Worm (Caenorhabditis elegans) whole organism, young adult: ENCODE measurements around the gene cdk-1.

Experiments used
- B0336.3 ChIP-seq: fragments of 200-800 bp; sonication (Bioruptor generic); IDR thresholded peaks from 2 replicates; pipeline ENCODE4 v1.3.6; 2022; ENCODE audit warnings: missing genetic modification characterization, missing compliant biosample characterization
- D2030.7 ChIP-seq: fragments of 200-800 bp; sonication (Bioruptor generic); IDR thresholded peaks from 2 replicates; pipeline ENCODE4 v1.3.6; 2022; ENCODE audit warnings: missing genetic modification reagents, missing genetic modification characterization, missing compliant biosample characterization
- F22D6.2 ChIP-seq: sonication (generic microtip); optimal IDR thresholded peaks from 2 replicates; lab custom pipeline; 2016; ENCODE audit warnings: mild to moderate bottlenecking, missing genetic modification characterization, missing compliant biosample characterization
- F37B4.10 ChIP-seq: fragments of 200-800 bp; sonication (Bioruptor generic); IDR thresholded peaks from 2 replicates; pipeline ENCODE4 v1.3.6; 2022; ENCODE audit warnings: missing genetic modification characterization, missing compliant biosample characterization
- F52B5.7 ChIP-seq: sonication (generic microtip); optimal IDR thresholded peaks from 2 replicates; lab custom pipeline; 2016; ENCODE audit warnings: mild to moderate bottlenecking, missing genetic modification characterization, missing compliant biosample characterization
- K11D2.4 ChIP-seq: fragments of 200-800 bp; sonication (Bioruptor generic); IDR thresholded peaks from 2 replicates; pipeline ENCODE4 v1.3.6; 2022; ENCODE audit warnings: missing genetic modification reagents, missing genetic modification characterization, missing compliant biosample characterization
- T26A5.8 ChIP-seq: sonication (generic microtip); optimal IDR thresholded peaks from 2 replicates; lab custom pipeline; 2016; ENCODE audit warnings: missing genetic modification characterization, missing compliant biosample characterization
- Y53G8AR.9 ChIP-seq: fragments of 200-800 bp; sonication (Bioruptor generic); conservative IDR thresholded peaks from 2 replicates; pipeline ENCODE4 v1.3.6; 2022; ENCODE audit warnings: missing genetic modification reagents, missing genetic modification characterization, missing compliant biosample characterization
- Y56A3A.18 ChIP-seq: fragments of 200-800 bp; sonication (Bioruptor generic); IDR thresholded peaks from 2 replicates; pipeline ENCODE4 v1.3.6; 2022; ENCODE audit warnings: missing genetic modification reagents, missing genetic modification characterization, missing compliant biosample characterization
- attf-6 ChIP-seq: fragments of 200-800 bp; sonication (Bioruptor generic); IDR thresholded peaks from 2 replicates; pipeline ENCODE4 v1.3.6; 2022; ENCODE audit warnings: missing genetic modification reagents, missing genetic modification characterization, missing compliant biosample characterization
- bed-1 ChIP-seq: fragments of 200-800 bp; sonication (Bioruptor generic); IDR thresholded peaks from 2 replicates; pipeline ENCODE4 v1.3.6; 2022; ENCODE audit warnings: missing genetic modification reagents, missing genetic modification characterization, missing compliant biosample characterization
- bed-2 ChIP-seq: fragments of 200-800 bp; sonication (Bioruptor generic); IDR thresholded peaks from 2 replicates; pipeline ENCODE4 v1.3.6; 2022; ENCODE audit warnings: missing genetic modification reagents, missing genetic modification characterization, missing compliant biosample characterization
- ccch-3 ChIP-seq: fragments of 200-800 bp; sonication (Bioruptor generic); optimal IDR thresholded peaks from 2 replicates; lab custom pipeline; 2018; ENCODE audit warnings: mild to moderate bottlenecking, missing genetic modification characterization, missing compliant biosample characterization
- cebp-1 ChIP-seq, 2 experiments: fragments of 200-800 bp in 1 of 2; sonication (Bioruptor generic) in 1 of 2; sonication (generic microtip) in 1 of 2; IDR thresholded peaks in 1 of 2; optimal IDR thresholded peaks in 1 of 2; 2 replicates each; pipeline versions ENCODE4 v1.3.6 to Lab custom; 2017 to 2022; ENCODE audit warnings: missing compliant biosample characterization in 2 of 2, missing genetic modification characterization in 2 of 2, mild to moderate bottlenecking in 1 of 2, missing genetic modification reagents in 1 of 2, moderate library complexity in 1 of 2
- cebp-2 ChIP-seq: fragments of 200-800 bp; sonication (Bioruptor generic); IDR thresholded peaks from 2 replicates; pipeline ENCODE4 v1.3.6; 2022; ENCODE audit warnings: missing genetic modification characterization, missing compliant biosample characterization
- ceh-100 ChIP-seq: fragments of 200-800 bp; sonication (Bioruptor generic); IDR thresholded peaks from 2 replicates; pipeline ENCODE4 v1.3.6; 2022; ENCODE audit warnings: missing genetic modification reagents, missing genetic modification characterization, missing compliant biosample characterization
- chd-7 ChIP-seq: sonication (generic microtip); optimal IDR thresholded peaks from 2 replicates; lab custom pipeline; 2016; ENCODE audit warnings: mild to moderate bottlenecking, missing genetic modification characterization, moderate library complexity, missing compliant biosample characterization
- dpff-1 ChIP-seq: sonication (generic microtip); optimal IDR thresholded peaks from 2 replicates; lab custom pipeline; 2017; ENCODE audit warnings: mild to moderate bottlenecking, missing genetic modification characterization, missing compliant biosample characterization
- egl-18 ChIP-seq: fragments of 200-800 bp; sonication (Bioruptor generic); IDR thresholded peaks from 2 replicates; pipeline ENCODE4 v1.3.6; 2022; ENCODE audit warnings: missing genetic modification reagents, missing genetic modification characterization, missing compliant biosample characterization
- ekl-4 ChIP-seq: fragments of 200-800 bp; sonication (Bioruptor generic); IDR thresholded peaks from 2 replicates; pipeline ENCODE4 v1.3.6; 2022; ENCODE audit warnings: missing genetic modification reagents, missing genetic modification characterization, missing compliant biosample characterization
- hmg-1.2 ChIP-seq: fragments of 200-800 bp; sonication (Bioruptor generic); IDR thresholded peaks from 2 replicates; pipeline ENCODE4 v1.3.6; 2022; ENCODE audit warnings: missing genetic modification reagents, missing genetic modification characterization, missing compliant biosample characterization
- let-526 ChIP-seq: fragments of 200-800 bp; sonication (Bioruptor generic); IDR thresholded peaks from 2 replicates; pipeline ENCODE4 v1.3.6; 2022; ENCODE audit warnings: missing genetic modification reagents, missing genetic modification characterization, missing compliant biosample characterization
- let-607 ChIP-seq, 2 experiments: fragments of 200-800 bp in 1 of 2; sonication (Bioruptor generic) in 1 of 2; sonication (generic microtip) in 1 of 2; optimal IDR thresholded peaks; 2 replicates each; lab custom pipeline; 2016 to 2018; ENCODE audit warnings: mild to moderate bottlenecking in 2 of 2, missing compliant biosample characterization in 2 of 2, missing genetic modification characterization in 2 of 2, moderate library complexity in 2 of 2, missing genotype in 1 of 2
- lin-26 ChIP-seq: fragments of 200-800 bp; sonication (Bioruptor generic); IDR thresholded peaks from 2 replicates; pipeline ENCODE4 v1.3.6; 2022; ENCODE audit warnings: missing genetic modification reagents, missing genetic modification characterization, missing compliant biosample characterization
- lin-35 ChIP-seq, 3 experiments: fragments of 150-350 bp in 2 of 3; sonication (generic microtip) in 1 of 3; optimal IDR thresholded peaks; 2 replicates each; lab custom pipeline; 2014 to 2018; ENCODE audit warnings: missing biosample characterization in 3 of 3, missing genetic modification characterization in 3 of 3, missing genetic modification reagents in 3 of 3
- lir-1 ChIP-seq: fragments of 200-800 bp; sonication (Bioruptor generic); conservative IDR thresholded peaks from 2 replicates; pipeline ENCODE4 v1.3.6; 2022; ENCODE audit warnings: missing genetic modification reagents, missing genetic modification characterization, missing compliant biosample characterization
- madf-3 ChIP-seq: fragments of 200-800 bp; sonication (Bioruptor generic); IDR thresholded peaks from 2 replicates; pipeline ENCODE4 v1.3.6; 2022; ENCODE audit warnings: missing genetic modification reagents, missing genetic modification characterization, missing compliant biosample characterization
- nfya-2 ChIP-seq: fragments of 200-800 bp; sonication (Bioruptor generic); IDR thresholded peaks from 2 replicates; pipeline ENCODE4 v1.3.6; 2022; ENCODE audit warnings: missing genetic modification reagents, missing genetic modification characterization, missing compliant biosample characterization
- nfyb-1 ChIP-seq: fragments of 200-800 bp; sonication (Bioruptor generic); IDR thresholded peaks from 2 replicates; pipeline ENCODE4 v1.3.6; 2022; ENCODE audit warnings: missing genetic modification reagents, missing genetic modification characterization, missing compliant biosample characterization
- nhr-90 ChIP-seq: sonication (generic microtip); optimal IDR thresholded peaks from 2 replicates; lab custom pipeline; 2016; ENCODE audit warnings: missing genotype, mild to moderate bottlenecking, missing genetic modification characterization, missing compliant biosample characterization
- pha-4 ChIP-seq: fragments of 150-350 bp; sonication (generic microtip); optimal IDR thresholded peaks from 2 replicates; lab custom pipeline; 2014; ENCODE audit warnings: missing biosample characterization, missing genetic modification reagents, missing genetic modification characterization
- rpc-1 ChIP-seq, 2 experiments: fragments of 150-350 bp in 1 of 2; sonication (generic microtip) in 1 of 2; optimal IDR thresholded peaks; 2 replicates each; lab custom pipeline; 2014 to 2018; ENCODE audit warnings: missing biosample characterization in 1 of 2, missing genetic modification characterization in 1 of 2, missing genetic modification reagents in 1 of 2, missing genotype in 1 of 2
- sdz-38 ChIP-seq: sonication (generic microtip); optimal IDR thresholded peaks from 2 replicates; lab custom pipeline; 2016; ENCODE audit warnings: missing genotype, missing genetic modification characterization, missing compliant biosample characterization
- sea-2 ChIP-seq: fragments of 200-800 bp; sonication (Bioruptor generic); IDR thresholded peaks from 2 replicates; pipeline ENCODE4 v1.3.6; 2022; ENCODE audit warnings: missing genetic modification characterization, missing compliant biosample characterization
- snpc-3.4 ChIP-seq: sonication (generic microtip); optimal IDR thresholded peaks from 2 replicates; lab custom pipeline; 2017; ENCODE audit warnings: missing genetic modification characterization, mild to moderate bottlenecking, missing compliant biosample characterization, antibody characterized with exemption, moderate library complexity, missing genotype, missing genetic modification reagents
- snpc-4 ChIP-seq, 5 experiments: fragments of 150-350 bp in 1 of 5; sonication (generic microtip) in 4 of 5; optimal IDR thresholded peaks; 2 replicates each; lab custom pipeline; 2014 to 2018; ENCODE audit warnings: missing genetic modification characterization in 5 of 5, missing biosample characterization in 3 of 5, antibody characterized with exemption in 2 of 5, mild to moderate bottlenecking in 2 of 5, missing compliant biosample characterization in 2 of 5, missing genotype in 2 of 5, moderate library complexity in 2 of 5, missing genetic modification reagents in 1 of 5
- zim-3 ChIP-seq: sonication (generic microtip); optimal IDR thresholded peaks from 2 replicates; lab custom pipeline; 2017; ENCODE audit warnings: mild to moderate bottlenecking, missing genetic modification characterization, moderate library complexity, missing compliant biosample characterization
- ztf-26 ChIP-seq: sonication (generic microtip); optimal IDR thresholded peaks from 2 replicates; lab custom pipeline; 2017; ENCODE audit warnings: missing genetic modification characterization, missing compliant biosample characterization
- ztf-6 ChIP-seq: fragments of 200-800 bp; sonication (Bioruptor generic); IDR thresholded peaks from 2 replicates; pipeline ENCODE4 v1.3.6; 2022; ENCODE audit warnings: missing genetic modification reagents, missing genetic modification characterization, missing compliant biosample characterization

The cdk-1 gene

DNA sequence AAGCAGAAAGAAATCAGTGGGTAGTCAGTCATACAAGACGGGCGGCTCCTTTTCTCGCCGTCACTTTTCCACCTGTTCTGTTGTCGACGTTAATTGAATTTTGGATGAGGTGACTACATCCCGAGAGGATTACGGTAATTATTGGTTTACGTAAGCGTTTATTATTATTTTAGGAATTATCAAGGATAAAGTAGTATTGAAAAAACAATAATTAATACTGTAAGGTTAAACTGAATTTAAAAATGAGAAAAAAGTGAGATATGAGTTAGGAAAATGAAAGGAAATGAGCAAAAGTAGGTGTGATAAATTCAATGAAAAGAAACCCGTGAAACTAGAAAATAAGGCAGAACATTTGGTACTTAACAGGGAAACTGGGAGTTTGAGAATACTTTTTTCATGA, 8.3 kb upstream of the cdk-1 start, which contains the start of gene hlh-4:
TSS of gene hlh-4 (minus strand) at position 101 of the 400 bp plus-strand sequence.
- TF ChIP-seq let-526 (GFP tag; lab: Robert Waterston, UW) (no peak), Y56A3A.18 (GFP tag; lab: Robert Waterston, UW) (no peak), K11D2.4 (GFP tag; lab: Robert Waterston, UW) (no peak), ztf-6 (no peak), sea-2 (GFP tag; lab: Robert Waterston, UW) (no peak), lir-1 (GFP tag; lab: Robert Waterston, UW) (no peak), nfyb-1 (GFP tag; lab: Robert Waterston, UW) (no peak), let-607 (tag; optimal IDR thresholded peaks at IDR 0.05; lab: Kevin White, UChicago) (no peak), lin-35 (GFP tag; optimal IDR thresholded peaks at IDR 0.05; lab: Kevin White, UChicago) (no peak), D2030.7 (GFP tag; lab: Robert Waterston, UW) (no peak), bed-1 (GFP tag; lab: Robert Waterston, UW) (no peak), lin-26 (GFP tag; lab: Robert Waterston, UW) (no peak), ccch-3 (GFP tag; lab: Kevin White, UChicago) (no peak)
- TF ChIP-seq, all 124 proteins: peak for 0

DNA sequence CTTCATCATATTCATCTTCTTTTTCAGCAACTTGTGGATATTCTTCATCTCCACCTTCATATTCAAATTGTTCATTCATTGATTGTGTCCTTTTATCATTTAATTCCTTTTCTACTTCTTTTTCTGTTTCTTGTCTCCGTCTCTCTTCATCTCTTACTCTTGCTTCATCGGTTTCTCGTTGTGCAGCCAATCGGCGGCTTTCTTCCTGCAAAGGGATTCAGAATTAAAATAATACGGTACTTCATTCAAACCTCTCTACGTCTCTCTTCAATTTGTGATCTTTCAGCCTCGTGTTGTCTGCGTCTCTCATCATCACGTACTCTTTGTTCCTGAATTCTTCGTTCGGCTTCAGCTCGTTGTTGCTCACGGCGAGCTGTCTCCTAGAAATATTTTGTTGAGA, 6.6 kb upstream of the cdk-1 start:
- TF ChIP-seq hmg-1.2 (GFP tag; lab: Robert Waterston, UW) (peak; percentile 42; the same call in 1 of the 2 replicates), rpc-1 (optimal IDR thresholded peaks at IDR 0.05; lab: Kevin White, UChicago) (no peak), rpc-1 (tag; optimal IDR thresholded peaks at IDR 0.05; lab: Kevin White, UChicago) (no peak)

DNA sequence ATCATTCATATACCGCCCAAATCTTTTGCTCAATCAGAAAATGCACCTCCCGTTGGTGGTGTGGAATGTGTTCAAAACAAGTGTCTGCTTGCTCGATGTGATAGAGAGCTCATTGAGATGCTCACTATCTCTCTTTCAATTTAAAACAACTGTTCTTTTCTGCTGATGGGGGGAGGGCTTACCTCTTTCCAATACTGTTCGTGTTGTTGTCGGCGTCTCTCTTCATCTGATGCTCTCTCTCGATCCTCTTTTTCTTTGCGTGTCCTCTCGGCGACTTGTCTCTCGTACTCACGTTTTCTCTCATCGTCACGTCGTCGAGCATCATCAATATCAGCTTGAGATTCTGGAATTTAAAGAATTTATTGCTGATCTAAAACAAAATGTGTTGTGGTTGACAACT, 5.3 kb upstream of the cdk-1 start:
- TF ChIP-seq hmg-1.2 (GFP tag; lab: Robert Waterston, UW) (peak; percentile 57; the same call in 1 of the 2 replicates), cebp-2 (GFP tag; lab: Robert Waterston, UW) (no peak), snpc-4 (GFP tag; optimal IDR thresholded peaks at IDR 0.05; lab: Kevin White, UChicago) (no peak), snpc-4 (tag; optimal IDR thresholded peaks at IDR 0.05; lab: Kevin White, UChicago) (no peak)

DNA sequence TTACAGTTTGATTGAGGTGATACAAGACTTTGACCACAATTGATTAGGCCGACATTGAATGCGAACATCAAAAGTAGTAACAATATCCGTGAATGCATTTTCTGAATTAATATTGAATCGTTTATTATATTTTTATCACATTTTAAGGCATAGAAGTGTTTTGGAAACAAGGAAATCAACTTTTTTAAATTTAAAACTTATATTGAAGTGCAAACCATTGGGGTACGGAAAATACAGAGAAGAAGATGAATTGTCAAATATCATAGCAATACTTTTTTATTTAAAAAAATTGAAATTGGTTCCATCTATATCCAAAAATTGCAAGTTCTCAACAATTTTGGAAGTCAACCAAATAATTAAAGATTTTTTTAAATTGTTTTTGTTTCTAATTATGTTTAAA, 4.0 kb upstream of the cdk-1 start, which contains the start of gene T05G5.1:
TSS of gene T05G5.1 (minus strand) at position 101 of the 400 bp plus-strand sequence.
- no peak for TF ChIP-seq sdz-38 (tag; lab: Kevin White, UChicago)
- TF ChIP-seq K11D2.4 (GFP tag; lab: Robert Waterston, UW), result no peak
- no peak for TF ChIP-seq sea-2 (GFP tag; lab: Robert Waterston, UW)
- TF ChIP-seq T26A5.8 (tag; lab: Kevin White, UChicago), result no peak
- TF ChIP-seq ekl-4 (GFP tag; lab: Robert Waterston, UW), result no peak
- TF ChIP-seq zim-3 (tag; lab: Kevin White, UChicago), result no peak
- no peak for TF ChIP-seq F52B5.7 (tag; lab: Kevin White, UChicago)
- TF ChIP-seq F22D6.2 (tag; lab: Kevin White, UChicago), result no peak
- TF ChIP-seq chd-7 (tag; lab: Kevin White, UChicago), result no peak
- no peak for TF ChIP-seq cebp-2 (GFP tag; lab: Robert Waterston, UW)
- TF ChIP-seq ccch-3 (GFP tag; lab: Kevin White, UChicago), result no peak
- TF ChIP-seq Y53G8AR.9, result no peak
- TF ChIP-seq nfya-2 (GFP tag; lab: Robert Waterston, UW), result no peak
- TF ChIP-seq, all 124 proteins: peak for 0

DNA sequence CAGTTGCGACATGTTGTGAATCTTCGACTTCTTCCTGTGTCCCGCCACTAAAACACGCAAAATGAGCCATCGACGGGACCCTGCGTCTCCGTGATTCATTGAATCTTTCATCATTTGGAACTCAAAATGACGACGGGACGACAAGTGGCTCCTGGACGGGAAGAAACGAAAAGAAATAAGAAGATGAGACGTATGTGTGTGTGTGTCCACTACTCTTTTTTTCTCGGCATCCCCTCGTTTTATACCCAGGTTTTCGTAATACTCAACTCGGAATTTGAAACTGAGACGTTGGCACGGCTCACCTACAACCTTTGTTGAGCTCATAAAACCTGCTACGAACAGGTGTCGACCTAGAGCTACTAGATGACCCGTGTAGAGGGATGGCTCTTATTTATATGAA, 2.7 kb upstream of the cdk-1 start:
- TF ChIP-seq madf-3 (GFP tag; lab: Robert Waterston, UW) (no peak), attf-6 (GFP tag; lab: Robert Waterston, UW) (no peak), dpff-1 (tag; lab: Kevin White, UChicago) (no peak), B0336.3 (no peak), bed-2 (GFP tag; lab: Robert Waterston, UW) (no peak), ztf-26 (tag; lab: Kevin White, UChicago) (no peak), ceh-100 (GFP tag; lab: Robert Waterston, UW) (no peak), pha-4 (no peak), F37B4.10 (no peak), snpc-3.4 (tag; lab: Kevin White, UChicago) (no peak), egl-18 (no peak), nhr-90 (tag; lab: Kevin White, UChicago) (no peak), cebp-1 (GFP tag; IDR thresholded peaks at IDR 0.05; lab: Robert Waterston, UW) (no peak), cebp-1 (tag; optimal IDR thresholded peaks at IDR 0.05; lab: Kevin White, UChicago) (no peak)
